Fruit fly (Drosophila melanogaster): ENCODE measurements around the gene ssx.
A peak's percentile ranks its signal among the peaks of the same experiment; 100 is the strongest.

Gene ssx

DNA sequence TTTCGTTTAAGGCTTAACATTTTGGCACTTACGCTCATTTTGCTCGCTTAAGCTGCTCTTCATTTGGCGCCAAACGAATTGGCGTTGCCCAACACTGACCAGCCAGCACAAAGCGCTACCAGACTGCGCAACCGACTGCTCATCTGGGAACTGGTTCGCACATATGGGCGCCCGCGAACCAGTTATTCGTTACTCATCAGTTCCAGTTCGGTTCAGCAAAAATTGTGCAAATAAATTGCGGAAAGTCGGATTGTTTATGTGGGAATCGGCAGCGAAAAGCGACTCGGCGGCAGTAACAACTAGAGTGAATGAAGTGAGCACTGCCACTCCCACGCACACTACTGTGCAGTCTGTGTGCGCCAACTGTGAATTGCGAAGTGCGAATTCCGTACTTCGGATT is 22.5 kb downstream of the ssx start, which contains the start of gene Rilpl (continued):
- TF ChIP-seq vvl (GFP tag; IDR thresholded peaks at IDR 0.05) (peak; percentile 44; the same call in 1 of the 2 replicates), cad (GFP tag; optimal IDR thresholded peaks at IDR 0.05) (no peak), stc (GFP tag; IDR thresholded peaks at IDR 0.05) (no peak), jing (GFP tag; optimal IDR thresholded peaks at IDR 0.05) (no peak), CG16813 (GFP tag; IDR thresholded peaks at IDR 0.05; ENCODE audit: partially characterized antibody) (peak; percentile 46; the same call in 1 of the 3 replicates), tx (GFP tag; optimal IDR thresholded peaks at IDR 0.05) (no peak), disco-r (GFP tag; optimal IDR thresholded peaks at IDR 0.05) (no peak), CG12769 (tag; optimal IDR thresholded peaks at IDR 0.05) (peak; percentile 55), kay (GFP tag; optimal IDR thresholded peaks at IDR 0.05) (peak; percentile 94), Dfd (GFP tag; optimal IDR thresholded peaks at IDR 0.05) (no peak), B-H2 (GFP tag; optimal IDR thresholded peaks at IDR 0.05) (peak; percentile 24), rib (GFP tag; IDR thresholded peaks at IDR 0.05) (peak; percentile 87), sisA (GFP tag; IDR thresholded peaks at IDR 0.05) (no peak), CG10147 (GFP tag; optimal IDR thresholded peaks at IDR 0.05) (no peak), psq (GFP tag; optimal IDR thresholded peaks at IDR 0.05) (no peak), gsb-n (tag; optimal IDR thresholded peaks at IDR 0.05) (peak; percentile 75), hkb (optimal IDR thresholded peaks at IDR 0.05) (no peak), hkb (GFP tag; IDR thresholded peaks at IDR 0.05) (no peak), CG7987 (GFP tag; optimal IDR thresholded peaks at IDR 0.05) (peak; percentile 29), CG4820 (GFP tag; optimal IDR thresholded peaks at IDR 0.05) (no peak), zen (tag; optimal IDR thresholded peaks at IDR 0.05) (peak; percentile 13), bigmax (GFP tag; optimal IDR thresholded peaks at IDR 0.05) (no peak), Atf-2 (GFP tag; optimal IDR thresholded peaks at IDR 0.05) (no peak), HLH4C (GFP tag; IDR thresholded peaks at IDR 0.05; ENCODE audit: partially characterized antibody) (peak; percentile 55; the same call in 2 of the 3 replicates), p53 (GFP tag; optimal IDR thresholded peaks at IDR 0.05) (no peak), slou (GFP tag; optimal IDR thresholded peaks at IDR 0.05) (no peak), gcm (GFP tag; optimal IDR thresholded peaks at IDR 0.05) (no peak), NC2α (GFP tag; optimal IDR thresholded peaks at IDR 0.05) (no peak), YL-1 (GFP tag; optimal IDR thresholded peaks at IDR 0.05) (peak; percentile 84), sug (tag; optimal IDR thresholded peaks at IDR 0.05) (peak; percentile 41), CG13296 (GFP tag; optimal IDR thresholded peaks at IDR 0.05) (no peak), tup (GFP tag; optimal IDR thresholded peaks at IDR 0.05) (peak; percentile 10), Hmr (GFP tag; optimal IDR thresholded peaks at IDR 0.05) (peak; percentile 45), pzg (GFP tag; optimal IDR thresholded peaks at IDR 0.05) (peak; percentile 93), bsh (GFP tag; optimal IDR thresholded peaks at IDR 0.05) (peak in 1 of 2 experiments; percentile 7), cas (GFP tag; IDR thresholded peaks at IDR 0.05) (no peak), CG5245 (GFP tag; optimal IDR thresholded peaks at IDR 0.05) (peak; percentile 8), ftz-f1 (GFP tag; optimal IDR thresholded peaks at IDR 0.05) (no peak), Camta (GFP tag; optimal IDR thresholded peaks at IDR 0.05) (no peak), az2 (GFP tag; optimal IDR thresholded peaks at IDR 0.05) (no peak), CG34224 (GFP tag; IDR thresholded peaks at IDR 0.05; ENCODE audit: partially characterized antibody) (no peak), Tbp (GFP tag; optimal IDR thresholded peaks at IDR 0.05) (no peak), schlank (tag; optimal IDR thresholded peaks at IDR 0.05) (no peak), ems (GFP tag; optimal IDR thresholded peaks at IDR 0.05) (no peak), CG31365 (tag; optimal IDR thresholded peaks at IDR 0.05) (no peak), Bteb2 (GFP tag; optimal IDR thresholded peaks at IDR 0.05) (peak; percentile 25), Atf6 (GFP tag; IDR thresholded peaks at IDR 0.05) (no peak), Doc3 (GFP tag; IDR thresholded peaks at IDR 0.05; ENCODE audit: partially characterized antibody) (no peak), CG3995 (GFP tag; optimal IDR thresholded peaks at IDR 0.05) (peak; percentile 56), CG17802 (tag; optimal IDR thresholded peaks at IDR 0.05) (no peak), nau (GFP tag; optimal IDR thresholded peaks at IDR 0.05) (no peak), CG3407 (GFP tag; optimal IDR thresholded peaks at IDR 0.05) (no peak)

Data from whole organism, embryonic.